Worm (Caenorhabditis elegans) whole organism, mixed stage, embryonic: ENCODE measurements around the gene emc-5.

Experiments used
- bed-3 ChIP-seq: fragments of 200-800 bp; sonication (Bioruptor generic); optimal IDR thresholded peaks from 3 replicates; lab custom pipeline; 2018; ENCODE audit warnings: mild to moderate bottlenecking, missing genetic modification characterization, moderate library complexity, missing compliant biosample characterization
- ceh-43 ChIP-seq: fragments of 200-800 bp; sonication (Bioruptor generic); optimal IDR thresholded peaks from 2 replicates; lab custom pipeline; 2018; ENCODE audit warnings: mild to moderate bottlenecking, missing genetic modification characterization, moderate library complexity, missing compliant biosample characterization
- ces-1 ChIP-seq: fragments of 150-350 bp; optimal IDR thresholded peaks from 2 replicates; lab custom pipeline; 2014; ENCODE audit warnings: missing biosample characterization, missing genetic modification reagents, missing genetic modification characterization
- ham-2 ChIP-seq: fragments of 200-800 bp; sonication (Bioruptor generic); optimal IDR thresholded peaks from 2 replicates; lab custom pipeline; 2018; ENCODE audit warnings: mild to moderate bottlenecking, missing genetic modification characterization, missing compliant biosample characterization
- lin-13 ChIP-seq: fragments of 150-350 bp; optimal IDR thresholded peaks from 2 replicates; lab custom pipeline; 2014; ENCODE audit warnings: missing biosample characterization, missing genetic modification characterization
- lsy-2 ChIP-seq: fragments of 150-350 bp; optimal IDR thresholded peaks from 2 replicates; lab custom pipeline; 2014; ENCODE audit warnings: missing biosample characterization, missing genetic modification characterization
- nhr-12 ChIP-seq: fragments of 150-350 bp; optimal IDR thresholded peaks from 2 replicates; lab custom pipeline; 2014; ENCODE audit warnings: missing biosample characterization, missing genetic modification characterization
- nhr-237 ChIP-seq: fragments of 150-350 bp; optimal IDR thresholded peaks from 2 replicates; lab custom pipeline; 2014; ENCODE audit warnings: missing biosample characterization, missing genetic modification characterization
- nhr-76 ChIP-seq: sonication (generic microtip); optimal IDR thresholded peaks from 2 replicates; lab custom pipeline; 2017; ENCODE audit warnings: missing biosample characterization, missing genetic modification characterization
- snpc-4 ChIP-seq: fragments of 150-350 bp; optimal IDR thresholded peaks from 2 replicates; lab custom pipeline; 2014; ENCODE audit warnings: missing biosample characterization, missing genetic modification characterization
- unc-39 ChIP-seq: fragments of 150-350 bp; optimal IDR thresholded peaks from 2 replicates; lab custom pipeline; 2014; ENCODE audit warnings: missing biosample characterization, missing genetic modification characterization
- unc-62 ChIP-seq: fragments of 150-350 bp; optimal IDR thresholded peaks from 2 replicates; lab custom pipeline; 2014; ENCODE audit warnings: missing biosample characterization, missing genetic modification reagents, missing genetic modification characterization
- ztf-11 ChIP-seq: fragments of 150-350 bp; optimal IDR thresholded peaks from 2 replicates; lab custom pipeline; 2014; ENCODE audit warnings: missing biosample characterization, missing genetic modification characterization

DNA sequence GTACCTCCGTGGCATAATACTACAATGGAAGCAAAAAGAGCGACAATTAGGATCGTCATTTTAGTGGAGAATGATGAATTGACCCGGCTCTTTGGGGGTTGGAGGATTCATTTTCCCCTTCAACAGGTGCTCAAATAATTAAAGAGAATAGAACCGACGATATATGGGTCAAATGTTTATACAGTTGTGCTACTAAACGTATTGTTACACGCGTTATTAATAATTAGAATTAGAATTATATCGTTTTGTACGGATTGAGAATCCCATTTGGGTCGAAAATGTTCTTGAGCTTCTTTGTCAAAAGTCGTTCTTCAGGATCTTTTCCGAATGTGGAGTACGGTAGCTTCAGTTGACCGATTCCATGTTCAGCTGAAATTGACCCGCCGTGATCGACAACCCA lies 42.2 kb downstream of the emc-5 start, which contains the start of gene Y62F5A.9:
- peak; percentile 4 for TF ChIP-seq lsy-2 (tag; lab: Kevin White, UChicago)
- no peak for TF ChIP-seq lin-13 (tag; lab: Kevin White, UChicago)
- TF ChIP-seq ztf-11, result no peak
- TF ChIP-seq ces-1, result no peak
- no peak for TF ChIP-seq ceh-43 (GFP tag; lab: Kevin White, UChicago)
- TF ChIP-seq ham-2 (GFP tag; lab: Kevin White, UChicago), result no peak
- TF ChIP-seq unc-39 (tag; lab: Kevin White, UChicago), result no peak
- no peak for TF ChIP-seq nhr-237 (tag; lab: Kevin White, UChicago)
- TF ChIP-seq nhr-76 (tag; lab: Kevin White, UChicago), result no peak
- TF ChIP-seq bed-3 (GFP tag; lab: Kevin White, UChicago), result no peak
- TF ChIP-seq snpc-4 (tag; lab: Kevin White, UChicago), result no peak
- TF ChIP-seq nhr-12, result no peak
- no peak for TF ChIP-seq unc-62 (GFP tag; lab: Kevin White, UChicago)
